Worm (Caenorhabditis elegans) whole organism, early embryonic: ENCODE measurements around the gene C13A10.1.
A peak's percentile ranks its signal among the peaks of the same experiment; 100 is the strongest.

Experiments used
- B0310.2 ChIP-seq: sonication (generic microtip); optimal IDR thresholded peaks from 2 replicates; lab custom pipeline; 2016; ENCODE audit warnings: mild to moderate bottlenecking, missing genetic modification characterization, missing compliant biosample characterization
- F13C5.2 ChIP-seq: sonication (generic microtip); optimal IDR thresholded peaks from 2 replicates; lab custom pipeline; 2017; ENCODE audit warnings: mild to moderate bottlenecking, missing genetic modification characterization, inconsistent platforms, missing compliant biosample characterization
- aly-1 ChIP-seq: sonication (generic microtip); optimal IDR thresholded peaks from 2 replicates; lab custom pipeline; 2016; ENCODE audit warnings: missing genetic modification characterization, missing compliant biosample characterization
- ama-1 ChIP-seq: fragments of 150-350 bp; optimal IDR thresholded peaks from 2 replicates; lab custom pipeline; 2014
- ceh-13 ChIP-seq: fragments of 200-800 bp; sonication (Bioruptor generic); optimal IDR thresholded peaks from 2 replicates; lab custom pipeline; 2018; ENCODE audit warnings: mild to moderate bottlenecking, missing genetic modification characterization, missing compliant biosample characterization
- ceh-36 ChIP-seq: sonication (generic microtip); optimal IDR thresholded peaks from 2 replicates; lab custom pipeline; 2016; ENCODE audit warnings: missing genetic modification characterization, inconsistent platforms, missing compliant biosample characterization
- ets-7 ChIP-seq: sonication (generic microtip); optimal IDR thresholded peaks from 2 replicates; lab custom pipeline; 2016; ENCODE audit warnings: missing genotype, missing genetic modification characterization, missing compliant biosample characterization
- flt-1 ChIP-seq: fragments of 200-800 bp; sonication (Bioruptor generic); IDR thresholded peaks from 2 replicates; pipeline ENCODE4 v1.3.6; 2022; ENCODE audit warnings: missing genetic modification characterization, missing compliant biosample characterization
- hmbx-1 ChIP-seq: sonication (generic microtip); optimal IDR thresholded peaks from 2 replicates; lab custom pipeline; 2016; ENCODE audit warnings: mild to moderate bottlenecking, missing genetic modification characterization, missing compliant biosample characterization
- hmg-4 ChIP-seq: fragments of 200-800 bp; sonication (Bioruptor generic); optimal IDR thresholded peaks from 2 replicates; lab custom pipeline; 2018; ENCODE audit warnings: mild to moderate bottlenecking, missing genetic modification characterization, missing compliant biosample characterization
- hnd-1 ChIP-seq: sonication (generic microtip); optimal IDR thresholded peaks from 2 replicates; lab custom pipeline; 2016; ENCODE audit warnings: missing genetic modification characterization, missing compliant biosample characterization
- pes-1 ChIP-seq: fragments of 200-800 bp; sonication (Bioruptor generic); IDR thresholded peaks from 2 replicates; pipeline ENCODE4 v1.3.6; 2022; ENCODE audit warnings: missing genetic modification reagents, missing genetic modification characterization, missing compliant biosample characterization
- scrt-1 ChIP-seq: fragments of 200-800 bp; sonication (Bioruptor generic); IDR thresholded peaks from 2 replicates; pipeline ENCODE4 v1.3.6; 2022; ENCODE audit warnings: missing genetic modification characterization, missing compliant biosample characterization
- sea-1 ChIP-seq: fragments of 200-800 bp; sonication (Bioruptor generic); conservative IDR thresholded peaks from 2 replicates; pipeline ENCODE4 v1.3.6; 2022; ENCODE audit warnings: missing genetic modification characterization, missing compliant biosample characterization
- tbx-11 ChIP-seq: fragments of 200-800 bp; sonication (Bioruptor generic); IDR thresholded peaks from 2 replicates; pipeline ENCODE4 v1.3.6; 2022; ENCODE audit warnings: missing genetic modification characterization, missing compliant biosample characterization
- tbx-37 ChIP-seq: fragments of 200-800 bp; sonication (Bioruptor generic); conservative IDR thresholded peaks from 2 replicates; pipeline ENCODE4 v1.3.6; 2022; ENCODE audit warnings: missing genetic modification reagents, missing genetic modification characterization, missing compliant biosample characterization
- tra-4 ChIP-seq: sonication (generic microtip); optimal IDR thresholded peaks from 2 replicates; lab custom pipeline; 2017; ENCODE audit warnings: missing genetic modification characterization, missing compliant biosample characterization

C13A10.1 gene

ce11 chrII:1323190-1323651 is 32.2 kb downstream of the C13A10.1 start:
- TF ChIP-seq aly-1 (tag; lab: Kevin White, UChicago), result no peak
- no peak for TF ChIP-seq F13C5.2
- TF ChIP-seq ama-1 (lab: Kevin White, UChicago), result no peak
- no peak for TF ChIP-seq ceh-13 (GFP tag; lab: Kevin White, UChicago)
- no peak for TF ChIP-seq pes-1 (GFP tag; lab: Robert Waterston, UW)
- no peak for TF ChIP-seq ets-7 (tag; lab: Kevin White, UChicago)
- TF ChIP-seq hnd-1, result no peak
- no peak for TF ChIP-seq tbx-11 (GFP tag; lab: Robert Waterston, UW)
- no peak for TF ChIP-seq scrt-1
- TF ChIP-seq sea-1, result no peak
- TF ChIP-seq hmg-4 (GFP tag; lab: Kevin White, UChicago), result no peak
- TF ChIP-seq tra-4 (tag; lab: Kevin White, UChicago), result no peak
- no peak for TF ChIP-seq hmbx-1 (tag; lab: Kevin White, UChicago)
- TF ChIP-seq ceh-36 (tag; lab: Kevin White, UChicago), result no peak
- TF ChIP-seq flt-1 (GFP tag; lab: Robert Waterston, UW), result no peak

ce11 chrII:1322283-1323173 is 32.9 kb downstream of the C13A10.1 start:
- TF ChIP-seq flt-1 (GFP tag; lab: Robert Waterston, UW), result no peak
- no peak for TF ChIP-seq scrt-1
- no peak for TF ChIP-seq tbx-37 (GFP tag; lab: Robert Waterston, UW)
- TF ChIP-seq sea-1, result no peak
- TF ChIP-seq ceh-13 (GFP tag; lab: Kevin White, UChicago), result no peak
- TF ChIP-seq ceh-36 (tag; lab: Kevin White, UChicago), result no peak
- no peak for TF ChIP-seq F13C5.2

ce11 chrII:1320987-1321807 is 34.3 kb downstream of the C13A10.1 start, which contains the start of gene vig-1:
Gene vig-1 (plus strand): TSS chrII:1321037.
- TF ChIP-seq scrt-1 (no peak), hmbx-1 (tag; lab: Kevin White, UChicago) (no peak), sea-1 (no peak), ama-1 (lab: Kevin White, UChicago) (no peak), flt-1 (GFP tag; lab: Robert Waterston, UW) (no peak), B0310.2 (no peak), aly-1 (tag; lab: Kevin White, UChicago) (no peak), ceh-13 (GFP tag; lab: Kevin White, UChicago) (no peak), tbx-11 (GFP tag; lab: Robert Waterston, UW) (no peak), tbx-37 (GFP tag; lab: Robert Waterston, UW) (no peak)

ce11 chrII:1320412-1320811 is 35.0 kb downstream of the C13A10.1 start:
- peak; percentile 77 for TF ChIP-seq ama-1 (lab: Kevin White, UChicago)
- peak; percentile 52 for TF ChIP-seq B0310.2
- TF ChIP-seq F13C5.2, result peak; percentile 90
- no peak for TF ChIP-seq aly-1 (tag; lab: Kevin White, UChicago)
- TF ChIP-seq hnd-1, result peak; percentile 5
- 0 out of 2 replicates have a peak, but pooled peaks have one; percentile 13 for TF ChIP-seq tbx-11 (GFP tag; lab: Robert Waterston, UW)
- TF ChIP-seq ets-7 (tag; lab: Kevin White, UChicago), result no peak
- peak; percentile 81 for TF ChIP-seq hmg-4 (GFP tag; lab: Kevin White, UChicago)
- peak; percentile 72 for TF ChIP-seq pes-1 (GFP tag; lab: Robert Waterston, UW)
- no peak for TF ChIP-seq scrt-1
- 0 out of 2 replicates have a peak, but pooled peaks have one; percentile 48 for TF ChIP-seq sea-1
- peak; percentile 49 for TF ChIP-seq ceh-36 (tag; lab: Kevin White, UChicago)
- TF ChIP-seq hmbx-1 (tag; lab: Kevin White, UChicago), result peak; percentile 42
- TF ChIP-seq flt-1 (GFP tag; lab: Robert Waterston, UW), result peak; percentile 64
- TF ChIP-seq ceh-13 (GFP tag; lab: Kevin White, UChicago), result peak; percentile 23
- 0 out of 2 replicates have a peak, but pooled peaks have one; percentile 17 for TF ChIP-seq tbx-37 (GFP tag; lab: Robert Waterston, UW)
- peak; percentile 38 for TF ChIP-seq tra-4 (tag; lab: Kevin White, UChicago)

- TF ChIP-seq tbx-37 (GFP tag; lab: Robert Waterston, UW), result no peak
- TF ChIP-seq pes-1 (GFP tag; lab: Robert Waterston, UW), result no peak
- TF ChIP-seq ets-7 (tag; lab: Kevin White, UChicago), result no peak
- no peak for TF ChIP-seq ama-1 (lab: Kevin White, UChicago)
- TF ChIP-seq flt-1 (GFP tag; lab: Robert Waterston, UW), result no peak
- TF ChIP-seq ceh-13 (GFP tag; lab: Kevin White, UChicago), result no peak
- TF ChIP-seq tbx-11 (GFP tag; lab: Robert Waterston, UW), result no peak
- no peak for TF ChIP-seq tra-4 (tag; lab: Kevin White, UChicago)
- TF ChIP-seq hmg-4 (GFP tag; lab: Kevin White, UChicago), result no peak
- no peak for TF ChIP-seq F13C5.2
- no peak for TF ChIP-seq hmbx-1 (tag; lab: Kevin White, UChicago)
- no peak for TF ChIP-seq sea-1
- TF ChIP-seq hnd-1, result no peak
- no peak for TF ChIP-seq scrt-1
- no peak for TF ChIP-seq ceh-36 (tag; lab: Kevin White, UChicago)
- TF ChIP-seq B0310.2, result no peak
- TF ChIP-seq aly-1 (tag; lab: Kevin White, UChicago), result no peak
Measured at ce11 chrII:1315245-1315644, 40.2 kb downstream of the C13A10.1 start.

- TF ChIP-seq pes-1 (GFP tag; lab: Robert Waterston, UW) (no peak), F13C5.2 (no peak), ceh-36 (tag; lab: Kevin White, UChicago) (no peak), hmbx-1 (tag; lab: Kevin White, UChicago) (no peak), ceh-13 (GFP tag; lab: Kevin White, UChicago) (no peak), flt-1 (GFP tag; lab: Robert Waterston, UW) (no peak), aly-1 (tag; lab: Kevin White, UChicago) (no peak), ama-1 (lab: Kevin White, UChicago) (no peak), B0310.2 (no peak), sea-1 (no peak), tbx-37 (GFP tag; lab: Robert Waterston, UW) (no peak), tbx-11 (GFP tag; lab: Robert Waterston, UW) (no peak)
Measured at ce11 chrII:1309892-1310516, 45.4 kb downstream of the C13A10.1 start, which contains the start of the genes alh-6 and fcho-1. Gene alh-6 (minus strand): TSS chrII:1310133. Gene fcho-1 (plus strand): TSS chrII:1310515.
